Fruit fly (Drosophila melanogaster): Measurements from ENCODE around the gene CG8925.

DNA sequence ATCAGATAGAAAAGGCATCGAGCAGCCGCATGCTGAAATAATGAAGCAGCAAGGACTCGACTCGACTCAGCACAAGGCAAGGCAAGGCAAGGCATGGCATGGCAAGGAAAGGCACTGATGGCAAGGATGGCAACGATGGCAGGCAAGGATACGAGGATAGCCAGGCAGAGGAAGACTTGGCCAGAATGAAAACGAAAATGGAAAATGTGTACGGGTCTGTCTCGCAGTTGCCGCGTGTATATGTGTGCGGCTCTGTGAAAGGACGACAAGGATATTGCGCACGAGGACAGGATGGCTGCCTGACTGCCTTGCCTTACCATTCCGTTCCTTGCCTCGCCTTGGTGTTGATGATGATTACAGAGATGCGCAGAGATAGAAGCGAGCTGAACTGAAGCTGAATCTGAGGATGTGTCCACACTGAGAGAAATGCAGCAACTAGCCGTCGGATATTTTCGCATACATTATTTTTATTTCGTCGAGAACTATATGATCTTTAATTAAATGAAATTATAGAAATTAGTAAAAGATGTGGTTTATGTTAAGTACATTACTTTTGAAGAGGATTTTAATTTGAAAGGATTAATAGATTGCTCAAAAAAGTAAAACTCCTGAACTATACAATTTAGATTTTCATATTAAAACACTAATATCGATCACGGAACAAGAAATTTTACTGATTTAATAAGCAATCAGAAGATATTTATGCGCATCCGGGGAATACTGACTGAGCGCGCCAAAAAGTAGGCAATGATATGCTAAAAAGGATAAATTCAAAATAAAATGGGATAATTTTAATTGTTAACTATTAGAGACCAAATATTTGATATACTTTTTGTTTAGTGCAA lies 42.9 kb downstream of the CG8925 start:
- TF ChIP-seq ss (GFP tag; optimal IDR thresholded peaks at IDR 0.05): no peak
- peak; percentile 24 for TF ChIP-seq pdm3 (GFP tag; optimal IDR thresholded peaks at IDR 0.05)
- no peak for TF ChIP-seq CG11762 (GFP tag; optimal IDR thresholded peaks at IDR 0.05; ENCODE audit: insufficient read depth)
